Fruit fly (Drosophila melanogaster) whole organism, pupa: Measurements from ENCODE around the gene CG31517.

ENCODE experiments used
- CG10348 ChIP-seq: fragments of 200-800 bp; sonication (Bioruptor generic); IDR thresholded peaks from 2 replicates; pipeline ENCODE4 v1.3.6; 2022; ENCODE audit warnings: missing biosample characterization, missing genetic modification characterization
- CG12605 ChIP-seq: fragments of 200-800 bp; sonication (Bioruptor generic); IDR thresholded peaks from 2 replicates; pipeline ENCODE4 v1.3.6; 2022; ENCODE audit warnings: missing biosample characterization, missing genetic modification characterization
- CG13204 ChIP-seq: fragments of 200-800 bp; sonication (Bioruptor generic); optimal IDR thresholded peaks from 2 replicates; lab custom pipeline; 2018; ENCODE audit warnings: missing biosample characterization, mild to moderate bottlenecking, missing genetic modification characterization, moderate library complexity
- CG14655 ChIP-seq: fragments of 200-800 bp; sonication (Bioruptor generic); optimal IDR thresholded peaks from 3 replicates; lab custom pipeline; 2017; ENCODE audit warnings: mild to moderate bottlenecking, missing biosample characterization, missing genetic modification reagents, missing genetic modification characterization
- CG15710 ChIP-seq: fragments of 200-800 bp; sonication (Bioruptor generic); optimal IDR thresholded peaks from 2 replicates; lab custom pipeline; 2018; ENCODE audit warnings: missing biosample characterization, mild to moderate bottlenecking, missing genetic modification characterization, moderate library complexity
- CG17806 ChIP-seq: fragments of 200-800 bp; sonication (Bioruptor generic); optimal IDR thresholded peaks from 2 replicates; lab custom pipeline; 2018; ENCODE audit warnings: missing biosample characterization, mild to moderate bottlenecking, missing genetic modification characterization, moderate library complexity
- CG32121 ChIP-seq: fragments of 200-800 bp; sonication (Bioruptor generic); IDR thresholded peaks from 2 replicates; pipeline ENCODE4 v1.3.6; 2022; ENCODE audit warnings: missing biosample characterization, missing genetic modification characterization
- CG34367 ChIP-seq: fragments of 200-800 bp; sonication (Bioruptor generic); optimal IDR thresholded peaks from 2 replicates; lab custom pipeline; 2018; ENCODE audit warnings: missing biosample characterization, mild to moderate bottlenecking, missing genetic modification characterization
- CG4496 ChIP-seq: fragments of 200-800 bp; sonication (Bioruptor generic); IDR thresholded peaks from 3 replicates; pipeline ENCODE4 v1.3.6; 2022; ENCODE audit warnings: missing biosample characterization, missing genetic modification characterization
- CG8159 ChIP-seq: fragments of 200-800 bp; sonication (Bioruptor generic); optimal IDR thresholded peaks from 3 replicates; lab custom pipeline; 2018; ENCODE audit warnings: missing biosample characterization, mild to moderate bottlenecking, missing genetic modification characterization, moderate library complexity
- CG8301 ChIP-seq: fragments of 200-800 bp; sonication (Bioruptor generic); optimal IDR thresholded peaks from 2 replicates; lab custom pipeline; 2018; ENCODE audit warnings: missing biosample characterization, mild to moderate bottlenecking, missing genetic modification characterization
- CG9948 ChIP-seq: fragments of 200-800 bp; sonication (Bioruptor generic); optimal IDR thresholded peaks from 2 replicates; lab custom pipeline; 2018; ENCODE audit warnings: missing biosample characterization, mild to moderate bottlenecking, missing genetic modification characterization, moderate library complexity
- D1 ChIP-seq: fragments of 200-800 bp; sonication (Bioruptor generic); optimal IDR thresholded peaks from 2 replicates; lab custom pipeline; 2018; ENCODE audit warnings: missing biosample characterization, mild to moderate bottlenecking, missing genetic modification characterization, moderate library complexity
- EcR ChIP-seq: fragments of 200-800 bp; sonication (Bioruptor generic); optimal IDR thresholded peaks from 3 replicates; lab custom pipeline; 2019; ENCODE audit warnings: missing biosample characterization, missing genetic modification characterization, mild to moderate bottlenecking, moderate library complexity, missing genetic modification reagents
- Ets98B ChIP-seq: fragments of 200-800 bp; sonication (Bioruptor generic); IDR thresholded peaks from 2 replicates; pipeline ENCODE4 v1.3.6; 2022; ENCODE audit warnings: missing biosample characterization, missing genetic modification characterization
- Pif1A ChIP-seq: fragments of 200-800 bp; sonication (Bioruptor generic); optimal IDR thresholded peaks from 3 replicates; lab custom pipeline; 2016; ENCODE audit warnings: missing biosample characterization, missing genetic modification characterization
- Pif1B ChIP-seq: fragments of 200-800 bp; sonication (Bioruptor generic); optimal IDR thresholded peaks from 3 replicates; lab custom pipeline; 2016; ENCODE audit warnings: missing biosample characterization, missing genetic modification characterization
- Snoo ChIP-seq: fragments of 200-800 bp; sonication (Bioruptor generic); optimal IDR thresholded peaks from 3 replicates; lab custom pipeline; 2017; ENCODE audit warnings: missing biosample characterization, mild to moderate bottlenecking, missing genetic modification characterization, inconsistent platforms
- fd96Ca ChIP-seq: fragments of 200-800 bp; sonication (Bioruptor generic); IDR thresholded peaks from 3 replicates; pipeline ENCODE4 v1.3.6; 2022; ENCODE audit warnings: missing biosample characterization, missing genetic modification characterization
- gl ChIP-seq: fragments of 200-800 bp; sonication (Bioruptor generic); optimal IDR thresholded peaks from 2 replicates; lab custom pipeline; 2018; ENCODE audit warnings: missing biosample characterization, mild to moderate bottlenecking, missing genetic modification characterization
- rn ChIP-seq: fragments of 200-800 bp; sonication (Bioruptor generic); IDR thresholded peaks from 2 replicates; pipeline ENCODE4 v1.3.6; 2022; ENCODE audit warnings: missing biosample characterization, missing genetic modification characterization

The CG31517 gene

dm6 chr3R:13948237-13948636 is at the start of gene CG31517:
CG31517 (plus strand) TSS chr3R:13948420.
- TF ChIP-seq gl (tag; lab: Kevin White, UChicago) (no peak), D1 (tag; lab: Kevin White, UChicago) (no peak), CG4496 (GFP tag; lab: Robert Waterston, UW) (no peak), CG17806 (no peak), Ets98B (no peak), Pif1A (GFP tag; lab: Kevin White, UChicago) (no peak), CG13204 (GFP tag; lab: Kevin White, UChicago) (no peak), rn (no peak), fd96Ca (GFP tag; lab: Robert Waterston, UW) (no peak), CG32121 (GFP tag; lab: Robert Waterston, UW) (no peak), CG12605 (GFP tag; lab: Robert Waterston, UW) (no peak), Snoo (no peak), CG14655 (GFP tag; lab: Kevin White, UChicago) (no peak), EcR (no peak), Pif1B (no peak), CG15710 (tag; lab: Kevin White, UChicago) (no peak), CG10348 (GFP tag; lab: Robert Waterston, UW) (no peak)
- TF ChIP-seq, all 21 proteins: peak for 0

dm6 chr3R:13899727-13900209 is 48.5 kb upstream of the CG31517 start:
- TF ChIP-seq CG9948 (tag; lab: Kevin White, UChicago) (no peak), CG32121 (GFP tag; lab: Robert Waterston, UW) (no peak), CG12605 (GFP tag; lab: Robert Waterston, UW) (no peak), gl (tag; lab: Kevin White, UChicago) (no peak), CG34367 (no peak), CG10348 (GFP tag; lab: Robert Waterston, UW) (no peak), CG8301 (no peak), Ets98B (no peak), D1 (tag; lab: Kevin White, UChicago) (no peak), CG4496 (GFP tag; lab: Robert Waterston, UW) (no peak), CG17806 (no peak), CG13204 (GFP tag; lab: Kevin White, UChicago) (no peak)

- TF ChIP-seq CG32121 (GFP tag; lab: Robert Waterston, UW) (no peak), CG17806 (no peak), D1 (tag; lab: Kevin White, UChicago) (no peak), gl (tag; lab: Kevin White, UChicago) (peak; percentile 61), CG14655 (GFP tag; lab: Kevin White, UChicago) (no peak), CG12605 (GFP tag; lab: Robert Waterston, UW) (no peak), CG4496 (GFP tag; lab: Robert Waterston, UW) (peak; percentile 67; the same call in 2 of the 3 replicates), fd96Ca (GFP tag; lab: Robert Waterston, UW) (peak; percentile 60; the same call in 2 of the 3 replicates), CG8159 (tag; lab: Kevin White, UChicago) (no peak), EcR (no peak)
Measured at dm6 chr3R:13901543-13901945, 46.7 kb upstream of the CG31517 start, which contains the start of gene ems. ems (plus strand) TSS chr3R:13901853.

dm6 chr3R:13906759-13907158 is 41.5 kb upstream of the CG31517 start:
- no peak for TF ChIP-seq Ets98B
- TF ChIP-seq CG12605 (GFP tag; lab: Robert Waterston, UW): no peak
- TF ChIP-seq CG32121 (GFP tag; lab: Robert Waterston, UW): no peak
- no peak for TF ChIP-seq CG8301
- TF ChIP-seq rn: no peak
- TF ChIP-seq Pif1A (GFP tag; lab: Kevin White, UChicago): no peak
- TF ChIP-seq CG34367: no peak
- TF ChIP-seq CG4496 (GFP tag; lab: Robert Waterston, UW): no peak
- no peak for TF ChIP-seq fd96Ca (GFP tag; lab: Robert Waterston, UW)
- no peak for TF ChIP-seq EcR
- no peak for TF ChIP-seq Snoo
- TF ChIP-seq CG9948 (tag; lab: Kevin White, UChicago): no peak
- no peak for TF ChIP-seq D1 (tag; lab: Kevin White, UChicago)
- TF ChIP-seq CG17806: no peak
- no peak for TF ChIP-seq Pif1B
- no peak for TF ChIP-seq CG14655 (GFP tag; lab: Kevin White, UChicago)

- TF ChIP-seq CG9948 (tag; lab: Kevin White, UChicago): peak; percentile 18
- no peak for TF ChIP-seq CG8301
- no peak for TF ChIP-seq CG4496 (GFP tag; lab: Robert Waterston, UW)
Measured at dm6 chr3R:13907355-13908105, 40.7 kb upstream of the CG31517 start.

- TF ChIP-seq CG8159 (tag; lab: Kevin White, UChicago): no peak
- TF ChIP-seq Pif1A (GFP tag; lab: Kevin White, UChicago): no peak
- no peak for TF ChIP-seq CG13204 (GFP tag; lab: Kevin White, UChicago)
- TF ChIP-seq fd96Ca (GFP tag; lab: Robert Waterston, UW): no peak
- TF ChIP-seq CG10348 (GFP tag; lab: Robert Waterston, UW): no peak
- no peak for TF ChIP-seq CG12605 (GFP tag; lab: Robert Waterston, UW)
- TF ChIP-seq CG8301: no peak
- no peak for TF ChIP-seq CG34367
- TF ChIP-seq CG4496 (GFP tag; lab: Robert Waterston, UW): no peak
- no peak for TF ChIP-seq gl (tag; lab: Kevin White, UChicago)
- no peak for TF ChIP-seq CG32121 (GFP tag; lab: Robert Waterston, UW)
- no peak for TF ChIP-seq D1 (tag; lab: Kevin White, UChicago)
- no peak for TF ChIP-seq EcR
- no peak for TF ChIP-seq CG9948 (tag; lab: Kevin White, UChicago)
- TF ChIP-seq rn: no peak
- TF ChIP-seq Snoo: no peak
- no peak for TF ChIP-seq Pif1B
- no peak for TF ChIP-seq CG14655 (GFP tag; lab: Kevin White, UChicago)
- TF ChIP-seq Ets98B: no peak
- TF ChIP-seq, all 21 proteins: peak for 0
Measured at dm6 chr3R:13909065-13909464, 39.2 kb upstream of the CG31517 start.
